Worm (Caenorhabditis elegans) whole organism, L2 larva: ENCODE results near the gene prp-9.

Experiments used
- C34F6.9 ChIP-seq: fragments of 150-350 bp; optimal IDR thresholded peaks from 2 replicates; lab custom pipeline; 2014; ENCODE audit warnings: missing biosample characterization, missing genetic modification characterization
- F13H6.1 ChIP-seq: sonication (generic microtip); optimal IDR thresholded peaks from 2 replicates; lab custom pipeline; 2016; ENCODE audit warnings: missing genetic modification characterization, missing compliant biosample characterization
- R02D3.7 ChIP-seq: fragments of 150-350 bp; optimal IDR thresholded peaks from 2 replicates; lab custom pipeline; 2014; ENCODE audit warnings: missing biosample characterization, missing genetic modification characterization
- Y55F3AM.14 ChIP-seq: fragments of 200-800 bp; sonication (Bioruptor generic); optimal IDR thresholded peaks from 2 replicates; lab custom pipeline; 2018; ENCODE audit warnings: mild to moderate bottlenecking, missing genetic modification characterization, missing compliant biosample characterization
- ZK546.5 ChIP-seq: sonication (generic microtip); optimal IDR thresholded peaks from 2 replicates; lab custom pipeline; 2017; ENCODE audit warnings: missing biosample characterization, missing genetic modification characterization
- alr-1 ChIP-seq: fragments of 150-350 bp; optimal IDR thresholded peaks from 2 replicates; lab custom pipeline; 2014; ENCODE audit warnings: missing biosample characterization, missing genetic modification characterization
- aly-2 ChIP-seq: fragments of 150-350 bp; optimal IDR thresholded peaks from 2 replicates; lab custom pipeline; 2014; ENCODE audit warnings: missing biosample characterization, missing genetic modification characterization
- ama-1 ChIP-seq: fragments of 150-350 bp; optimal IDR thresholded peaks from 2 replicates; lab custom pipeline; 2018; ENCODE audit warnings: inconsistent platforms
- blmp-1 ChIP-seq: sonication (generic microtip); optimal IDR thresholded peaks from 2 replicates; lab custom pipeline; 2017; ENCODE audit warnings: missing genetic modification characterization, mild to moderate bottlenecking, missing compliant biosample characterization, antibody characterized with exemption, moderate library complexity; ENCODE audit not compliant: insufficient read depth
- ceh-16 ChIP-seq: fragments of 150-350 bp; optimal IDR thresholded peaks from 2 replicates; lab custom pipeline; 2014; ENCODE audit warnings: missing biosample characterization, missing genetic modification characterization
- ceh-82 ChIP-seq: fragments of 150-350 bp; optimal IDR thresholded peaks from 2 replicates; lab custom pipeline; 2014; ENCODE audit warnings: missing biosample characterization, missing genetic modification characterization
- crh-2 ChIP-seq: sonication (generic microtip); optimal IDR thresholded peaks from 2 replicates; lab custom pipeline; 2017; ENCODE audit warnings: missing biosample characterization, missing genetic modification characterization
- dmd-4 ChIP-seq: sonication (generic microtip); optimal IDR thresholded peaks from 2 replicates; lab custom pipeline; 2017; ENCODE audit warnings: missing biosample characterization, missing genetic modification characterization
- egl-27 ChIP-seq: sonication (generic microtip); optimal IDR thresholded peaks from 3 replicates; lab custom pipeline; 2017; ENCODE audit warnings: missing biosample characterization, missing genetic modification reagents, missing genetic modification characterization
- elt-1 ChIP-seq: fragments of 150-350 bp; optimal IDR thresholded peaks from 2 replicates; lab custom pipeline; 2014; ENCODE audit warnings: missing biosample characterization, missing genetic modification characterization
- elt-3 ChIP-seq: sonication (generic microtip); optimal IDR thresholded peaks from 2 replicates; lab custom pipeline; 2017; ENCODE audit warnings: missing biosample characterization, missing genetic modification characterization
- fos-1 ChIP-seq: fragments of 150-350 bp; optimal IDR thresholded peaks from 2 replicates; lab custom pipeline; 2014; ENCODE audit warnings: missing biosample characterization, missing genetic modification characterization
- gmeb-1 ChIP-seq: fragments of 150-350 bp; optimal IDR thresholded peaks from 2 replicates; lab custom pipeline; 2014; ENCODE audit warnings: missing biosample characterization, missing genetic modification characterization
- lin-11 ChIP-seq: fragments of 150-350 bp; sonication (generic microtip); optimal IDR thresholded peaks from 2 replicates; lab custom pipeline; 2014; ENCODE audit warnings: missing biosample characterization, missing genetic modification characterization, inconsistent platforms, mixed read lengths
- lin-13 ChIP-seq: fragments of 150-350 bp; optimal IDR thresholded peaks from 2 replicates; lab custom pipeline; 2014; ENCODE audit warnings: missing biosample characterization, missing genetic modification reagents, missing genetic modification characterization
- lin-39 ChIP-seq: fragments of 150-350 bp; optimal IDR thresholded peaks from 2 replicates; lab custom pipeline; 2014; ENCODE audit warnings: missing biosample characterization, missing genetic modification reagents, missing genetic modification characterization
- lsy-2 ChIP-seq, 2 experiments: fragments of 150-350 bp in 1 of 2; sonication (generic microtip) in 1 of 2; optimal IDR thresholded peaks; 2 replicates each; lab custom pipeline; 2014 to 2017; ENCODE audit warnings: missing biosample characterization in 2 of 2, missing genetic modification characterization in 2 of 2
- mab-5 ChIP-seq: fragments of 150-350 bp; optimal IDR thresholded peaks from 2 replicates; lab custom pipeline; 2014; ENCODE audit warnings: missing biosample characterization, missing genetic modification characterization
- mbf-1 ChIP-seq: sonication (generic microtip); optimal IDR thresholded peaks from 2 replicates; lab custom pipeline; 2017; ENCODE audit warnings: missing biosample characterization, missing genetic modification characterization
- mdl-1 ChIP-seq, 2 experiments: fragments of 150-350 bp in 1 of 2; sonication (generic microtip) in 1 of 2; optimal IDR thresholded peaks; 2 replicates each; lab custom pipeline; 2017; ENCODE audit warnings: missing biosample characterization in 2 of 2, missing genetic modification characterization in 2 of 2
- nhr-10 ChIP-seq: sonication (generic microtip); optimal IDR thresholded peaks from 2 replicates; lab custom pipeline; 2017; ENCODE audit warnings: missing biosample characterization, missing genetic modification characterization
- nhr-11 ChIP-seq: fragments of 150-350 bp; optimal IDR thresholded peaks from 2 replicates; lab custom pipeline; 2014; ENCODE audit warnings: missing biosample characterization, missing genetic modification characterization
- nhr-12 ChIP-seq: fragments of 150-350 bp; optimal IDR thresholded peaks from 2 replicates; lab custom pipeline; 2014; ENCODE audit warnings: missing biosample characterization, missing genetic modification characterization
- nhr-129 ChIP-seq: fragments of 150-350 bp; optimal IDR thresholded peaks from 2 replicates; lab custom pipeline; 2014; ENCODE audit warnings: missing biosample characterization, missing genetic modification characterization
- nhr-21 ChIP-seq: fragments of 150-350 bp; optimal IDR thresholded peaks from 2 replicates; lab custom pipeline; 2014; ENCODE audit warnings: missing biosample characterization, missing genetic modification characterization
- nhr-23 ChIP-seq: fragments of 150-350 bp; optimal IDR thresholded peaks from 2 replicates; lab custom pipeline; 2014; ENCODE audit warnings: missing biosample characterization, missing genetic modification reagents, missing genetic modification characterization
- nhr-25 ChIP-seq: fragments of 150-350 bp; sonication (generic microtip); optimal IDR thresholded peaks from 3 replicates; lab custom pipeline; 2014; ENCODE audit warnings: missing biosample characterization, missing genetic modification characterization
- nhr-6 ChIP-seq: fragments of 150-350 bp; optimal IDR thresholded peaks from 2 replicates; lab custom pipeline; 2014; ENCODE audit warnings: missing biosample characterization, missing genetic modification characterization
- nhr-77 ChIP-seq: fragments of 150-350 bp; optimal IDR thresholded peaks from 2 replicates; lab custom pipeline; 2014; ENCODE audit warnings: missing biosample characterization, missing genetic modification characterization
- peb-1 ChIP-seq: fragments of 150-350 bp; optimal IDR thresholded peaks from 2 replicates; lab custom pipeline; 2014; ENCODE audit warnings: missing biosample characterization, missing genetic modification characterization
- sem-4 ChIP-seq: fragments of 150-350 bp; optimal IDR thresholded peaks from 2 replicates; lab custom pipeline; 2014; ENCODE audit warnings: missing biosample characterization, missing genetic modification reagents, missing genetic modification characterization
- skn-1 ChIP-seq: sonication (generic microtip); optimal IDR thresholded peaks from 2 replicates; lab custom pipeline; 2017; ENCODE audit warnings: missing biosample characterization, missing genetic modification characterization
- sma-3 ChIP-seq: sonication (generic microtip); optimal IDR thresholded peaks from 2 replicates; lab custom pipeline; 2016; ENCODE audit warnings: missing genetic modification reagents, missing genetic modification characterization, missing compliant biosample characterization
- sma-9 ChIP-seq, 2 experiments: fragments of 150-350 bp in 1 of 2; sonication (generic microtip) in 1 of 2; optimal IDR thresholded peaks; 2 replicates each; lab custom pipeline; 2014 to 2016; ENCODE audit warnings: missing genetic modification characterization in 2 of 2, mild to moderate bottlenecking in 1 of 2, missing biosample characterization in 1 of 2, missing compliant biosample characterization in 1 of 2, missing genetic modification reagents in 1 of 2, moderate library complexity in 1 of 2
- snpc-4 ChIP-seq: fragments of 150-350 bp; optimal IDR thresholded peaks from 2 replicates; lab custom pipeline; 2014; ENCODE audit warnings: missing biosample characterization, missing genetic modification characterization
- unc-39 ChIP-seq: fragments of 150-350 bp; optimal IDR thresholded peaks from 2 replicates; lab custom pipeline; 2014; ENCODE audit warnings: missing biosample characterization, missing genetic modification characterization
- unc-55 ChIP-seq: fragments of 150-350 bp; sonication (generic microtip); optimal IDR thresholded peaks from 3 replicates; lab custom pipeline; 2014; ENCODE audit warnings: missing biosample characterization, missing genetic modification reagents, missing genetic modification characterization
- unc-62 ChIP-seq: fragments of 150-350 bp; optimal IDR thresholded peaks from 2 replicates; lab custom pipeline; 2014; ENCODE audit warnings: missing biosample characterization, missing genetic modification reagents, missing genetic modification characterization
- zag-1 ChIP-seq: fragments of 150-350 bp; optimal IDR thresholded peaks from 2 replicates; lab custom pipeline; 2014; ENCODE audit warnings: missing biosample characterization, missing genetic modification characterization
- ztf-1 ChIP-seq: fragments of 200-800 bp; sonication (Bioruptor generic); conservative IDR thresholded peaks from 2 replicates; pipeline ENCODE4 v1.3.6; 2022; ENCODE audit warnings: missing genetic modification characterization, missing compliant biosample characterization
- ztf-11 ChIP-seq: sonication (generic microtip); optimal IDR thresholded peaks from 2 replicates; lab custom pipeline; 2017; ENCODE audit warnings: missing biosample characterization, missing genetic modification characterization
- ztf-4 ChIP-seq: fragments of 150-350 bp; optimal IDR thresholded peaks from 2 replicates; lab custom pipeline; 2014; ENCODE audit warnings: missing biosample characterization, missing genetic modification characterization

The prp-9 gene

DNA sequence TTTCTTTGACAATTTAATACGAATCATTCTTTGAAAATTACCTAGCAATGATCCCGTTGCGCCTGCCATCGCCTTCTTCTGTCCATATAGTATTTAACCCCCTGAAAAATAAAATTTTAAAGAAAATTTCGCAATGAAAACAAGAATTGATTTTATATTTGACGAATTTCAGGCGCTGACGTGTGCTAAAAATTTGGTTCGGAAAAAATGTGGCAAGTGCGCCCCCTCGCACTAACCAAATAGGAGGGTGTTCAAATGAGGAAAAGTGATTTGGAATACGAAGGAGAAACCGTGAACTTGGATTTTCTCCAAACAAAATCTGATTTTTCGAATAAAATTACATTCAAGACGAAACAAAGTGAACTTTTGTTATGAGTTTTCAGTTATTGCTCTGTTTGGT, 40.8 kb upstream of the prp-9 start, which contains the start of gene stc-1 (continued):
- TF ChIP-seq nhr-11 (tag; lab: Kevin White, UChicago) (no peak), R02D3.7 (tag; lab: Kevin White, UChicago) (no peak)
- TF ChIP-seq, all 48 proteins: peak for 7

DNA sequence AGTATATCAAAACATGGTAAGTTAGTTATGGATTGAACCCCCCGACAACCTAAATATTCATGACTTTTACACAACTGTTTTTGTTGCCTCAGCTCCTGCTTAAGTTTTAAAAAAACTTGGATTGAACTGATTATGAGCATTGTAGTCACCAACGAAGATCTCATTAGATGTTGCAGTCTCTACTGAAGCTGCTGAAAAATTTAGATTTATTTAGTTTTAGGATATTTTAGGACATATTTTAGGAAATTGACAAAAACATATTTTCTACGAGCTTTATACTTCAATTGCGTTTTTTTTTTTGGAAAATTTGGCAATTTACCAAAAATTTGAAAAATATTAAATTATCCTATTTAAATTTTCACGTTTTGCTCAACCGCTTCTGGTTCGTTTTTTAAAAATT, 36.8 kb upstream of the prp-9 start, which contains the start of gene F54C9.14:
Gene F54C9.14 (plus strand): TSS at position 301 of the 400 bp plus-strand sequence.
- TF ChIP-seq sma-9 (GFP tag; optimal IDR thresholded peaks at IDR 0.05; lab: Kevin White, UChicago) (no peak), sma-9 (tag; optimal IDR thresholded peaks at IDR 0.05; lab: Kevin White, UChicago) (no peak), alr-1 (tag; lab: Kevin White, UChicago) (no peak), F13H6.1 (tag; lab: Kevin White, UChicago) (no peak), skn-1 (no peak), blmp-1 (tag; lab: Kevin White, UChicago) (no peak), nhr-23 (tag; lab: Kevin White, UChicago) (no peak), snpc-4 (tag; lab: Kevin White, UChicago) (no peak), nhr-21 (tag; lab: Kevin White, UChicago) (no peak), nhr-6 (tag; lab: Kevin White, UChicago) (no peak), nhr-10 (tag; lab: Kevin White, UChicago) (no peak), zag-1 (tag; lab: Kevin White, UChicago) (no peak), Y55F3AM.14 (GFP tag; lab: Kevin White, UChicago) (no peak), unc-55 (GFP tag; lab: Kevin White, UChicago) (no peak)
- TF ChIP-seq, all 48 proteins: peak for 0

DNA sequence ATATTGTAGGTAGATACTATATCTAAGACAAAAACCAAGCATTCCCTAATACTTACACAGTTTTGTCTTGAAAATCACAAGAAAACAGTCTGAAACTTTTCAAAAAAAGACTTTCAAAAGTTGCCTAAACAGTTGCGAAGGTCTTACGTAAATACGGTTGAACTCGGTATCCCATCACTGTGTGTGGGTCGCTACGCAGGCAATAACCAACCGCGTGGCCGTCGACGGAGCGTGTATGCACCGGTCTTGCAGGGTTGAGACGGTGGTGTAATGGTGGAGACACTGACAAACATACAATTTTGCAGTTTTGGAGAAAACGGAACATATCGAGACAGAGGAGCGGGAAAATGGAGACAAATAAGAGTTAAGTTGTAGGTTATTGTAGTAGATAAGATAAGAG, 36.0 kb upstream of the prp-9 start, which contains the start of gene iff-2:
Gene iff-2 (minus strand): TSS at position 141 of the 400 bp plus-strand sequence.
- TF ChIP-seq sma-9 (GFP tag; optimal IDR thresholded peaks at IDR 0.05; lab: Kevin White, UChicago) (peak; percentile 99), sma-9 (tag; optimal IDR thresholded peaks at IDR 0.05; lab: Kevin White, UChicago) (no peak), C34F6.9 (tag; lab: Kevin White, UChicago) (peak; percentile 100), lin-11 (peak; percentile 100), ztf-1 (GFP tag; lab: Robert Waterston, UW) (no peak), nhr-11 (tag; lab: Kevin White, UChicago) (peak; percentile 22), lin-39 (tag; lab: Kevin White, UChicago) (no peak), zag-1 (tag; lab: Kevin White, UChicago) (peak; percentile 99), ceh-16 (tag; lab: Kevin White, UChicago) (peak; percentile 99), mbf-1 (tag; lab: Kevin White, UChicago) (no peak), blmp-1 (tag; lab: Kevin White, UChicago) (peak; percentile 97), snpc-4 (tag; lab: Kevin White, UChicago) (peak; percentile 93), egl-27 (peak; percentile 98), nhr-23 (tag; lab: Kevin White, UChicago) (no peak), ztf-11 (tag; lab: Kevin White, UChicago) (peak; percentile 37), F13H6.1 (tag; lab: Kevin White, UChicago) (peak; percentile 99), elt-1 (no peak), nhr-25 (peak; percentile 99), elt-3 (tag; lab: Kevin White, UChicago) (no peak), peb-1 (tag; lab: Kevin White, UChicago) (peak; percentile 61), sma-3 (GFP tag; lab: Kevin White, UChicago) (peak; percentile 100), nhr-77 (tag; lab: Kevin White, UChicago) (peak; percentile 89), fos-1 (tag; lab: Kevin White, UChicago) (peak; percentile 99), ZK546.5 (tag; lab: Kevin White, UChicago) (peak; percentile 93), unc-39 (peak; percentile 88), sem-4 (tag; lab: Kevin White, UChicago) (peak; percentile 99), nhr-10 (tag; lab: Kevin White, UChicago) (peak; percentile 92), lin-13 (GFP tag; lab: Kevin White, UChicago) (peak; percentile 99), nhr-6 (tag; lab: Kevin White, UChicago) (peak; percentile 99), lsy-2 (tag; optimal IDR thresholded peaks at IDR 0.05; lab: Kevin White, UChicago) (peak; percentile 94 to 98), skn-1 (peak; percentile 94), unc-55 (GFP tag; lab: Kevin White, UChicago) (peak; percentile 100), alr-1 (tag; lab: Kevin White, UChicago) (no peak), unc-62 (peak; percentile 92), ama-1 (peak; percentile 89), Y55F3AM.14 (GFP tag; lab: Kevin White, UChicago) (peak; percentile 96), mab-5 (tag; lab: Kevin White, UChicago) (peak; percentile 97), aly-2 (no peak), mdl-1 (tag; optimal IDR thresholded peaks at IDR 0.05; lab: Kevin White, UChicago) (peak; percentile 93 to 99), crh-2 (tag; lab: Kevin White, UChicago) (peak; percentile 100), nhr-21 (tag; lab: Kevin White, UChicago) (peak; percentile 99), nhr-129 (peak; percentile 99), ztf-4 (peak; percentile 99), gmeb-1 (tag; lab: Kevin White, UChicago) (peak; percentile 98), nhr-12 (tag; lab: Kevin White, UChicago) (peak; percentile 65), dmd-4 (tag; lab: Kevin White, UChicago) (no peak), ceh-82 (tag; lab: Kevin White, UChicago) (peak; percentile 92)
